Worm (Caenorhabditis elegans): ENCODE results near the gene pqn-74.

pqn-74 gene

DNA sequence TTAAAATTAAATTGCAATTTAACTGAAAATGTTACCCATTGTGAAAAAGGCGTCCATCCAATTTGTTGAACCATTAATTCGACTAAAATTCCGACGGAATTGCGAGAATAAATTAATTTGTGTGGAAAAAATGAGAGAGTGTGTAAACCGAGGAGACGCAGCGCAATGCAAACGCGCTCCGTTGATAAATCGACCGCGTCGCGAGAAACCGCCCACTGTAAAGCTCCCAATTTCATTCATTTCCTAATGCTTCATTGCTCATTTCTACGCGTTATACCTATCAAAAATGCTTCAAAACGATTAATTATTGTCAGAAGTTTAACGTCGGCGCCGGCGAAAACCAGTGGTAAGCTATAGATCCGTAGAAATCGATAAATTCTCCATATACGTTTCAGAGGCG lies 33.5 kb downstream of the pqn-74 start, which contains the start of the genes Y67H2A.2 and micu-1 (continued):
- peak; percentile 36 for TF ChIP-seq ceh-63 (GFP tag; optimal IDR thresholded peaks at IDR 0.05)
- TF ChIP-seq hlh-4 (tag; optimal IDR thresholded peaks at IDR 0.05), result no peak
- TF ChIP-seq unc-30 (tag; optimal IDR thresholded peaks at IDR 0.05), result no peak
- TF ChIP-seq mab-9 (GFP tag; IDR thresholded peaks at IDR 0.05), result peak; percentile 84
- peak; percentile 18 for TF ChIP-seq ama-1 (optimal IDR thresholded peaks at IDR 0.05)
- TF ChIP-seq rnt-1 (tag; optimal IDR thresholded peaks at IDR 0.05), result peak; percentile 89
- TF ChIP-seq nhr-76 (tag; optimal IDR thresholded peaks at IDR 0.05), result no peak
- TF ChIP-seq lin-35 (GFP tag; optimal IDR thresholded peaks at IDR 0.05), result peak; percentile 80 to 85
- peak; percentile 70 for TF ChIP-seq isw-1 (GFP tag; IDR thresholded peaks at IDR 0.05)
- TF ChIP-seq fkh-4 (tag; optimal IDR thresholded peaks at IDR 0.05; ENCODE audit: borderline replicate concordance), result no peak
- peak; percentile 92 for TF ChIP-seq nhr-47 (tag; optimal IDR thresholded peaks at IDR 0.05)
- peak; percentile 80 for TF ChIP-seq nhr-19 (GFP tag; conservative IDR thresholded peaks at IDR 0.05)
- TF ChIP-seq zip-4 (GFP tag; optimal IDR thresholded peaks at IDR 0.05), result peak; percentile 54
- TF ChIP-seq unc-130 (tag; optimal IDR thresholded peaks at IDR 0.05), result peak; percentile 42
- no peak for TF ChIP-seq pqm-1 (tag; optimal IDR thresholded peaks at IDR 0.05)
- TF ChIP-seq elt-2 (tag; optimal IDR thresholded peaks at IDR 0.05), result peak; percentile 45
- TF ChIP-seq dsc-1 (tag; optimal IDR thresholded peaks at IDR 0.05), result peak; percentile 88
- no peak for TF ChIP-seq nhr-28 (tag; optimal IDR thresholded peaks at IDR 0.05)
- peak; percentile 63 to 79 (median 74) for TF ChIP-seq ceh-82 (tag; optimal IDR thresholded peaks at IDR 0.05)
- no peak for TF ChIP-seq mep-1 (tag; optimal IDR thresholded peaks at IDR 0.05)
- peak; percentile 73 for TF ChIP-seq irx-1 (tag; optimal IDR thresholded peaks at IDR 0.05)
- TF ChIP-seq snu-23 (GFP tag; optimal IDR thresholded peaks at IDR 0.05), result peak; percentile 87
- peak; percentile 51 for TF ChIP-seq fos-1 (tag; optimal IDR thresholded peaks at IDR 0.05)
- peak; percentile 13 for TF ChIP-seq fkh-10 (GFP tag; optimal IDR thresholded peaks at IDR 0.05)
- peak; percentile 88 for TF ChIP-seq lin-15B (tag; optimal IDR thresholded peaks at IDR 0.05)
- TF ChIP-seq nhr-20 (tag; optimal IDR thresholded peaks at IDR 0.05), result peak; percentile 81
- TF ChIP-seq ets-5 (GFP tag; IDR thresholded peaks at IDR 0.05), result no peak
- TF ChIP-seq jun-1 (tag; optimal IDR thresholded peaks at IDR 0.05), result peak; percentile 64
- peak; percentile 28 for TF ChIP-seq blmp-1 (tag; optimal IDR thresholded peaks at IDR 0.05)
- peak; percentile 82 for TF ChIP-seq tbx-2 (tag; optimal IDR thresholded peaks at IDR 0.05)
- TF ChIP-seq pag-3 (tag; optimal IDR thresholded peaks at IDR 0.05; ENCODE audit: borderline replicate concordance, insufficient read depth), result no peak
- TF ChIP-seq sox-4 (tag; optimal IDR thresholded peaks at IDR 0.05), result peak; percentile 56
- TF ChIP-seq lsy-2 (tag; optimal IDR thresholded peaks at IDR 0.05), result peak; percentile 85
- peak in 1 of 6 experiments; percentile 50 for TF ChIP-seq elt-3 (tag; optimal IDR thresholded peaks at IDR 0.05)
- TF ChIP-seq ceh-90 (tag; optimal IDR thresholded peaks at IDR 0.05), result no peak
- peak; percentile 74 for TF ChIP-seq ceh-8 (GFP tag; optimal IDR thresholded peaks at IDR 0.05)
- TF ChIP-seq snpc-4 (tag; optimal IDR thresholded peaks at IDR 0.05), result peak; percentile 69
- peak; percentile 76 for TF ChIP-seq C16A3.4 (tag; optimal IDR thresholded peaks at IDR 0.05)
- TF ChIP-seq alr-1 (tag; optimal IDR thresholded peaks at IDR 0.05; ENCODE audit: borderline replicate concordance), result no peak
- no peak for TF ChIP-seq unc-62 (GFP tag; optimal IDR thresholded peaks at IDR 0.05)
- peak; percentile 84 for TF ChIP-seq xbp-1 (tag; optimal IDR thresholded peaks at IDR 0.05)
- TF ChIP-seq ztf-4 (tag; optimal IDR thresholded peaks at IDR 0.05), result no peak
- TF ChIP-seq nhr-12 (tag; optimal IDR thresholded peaks at IDR 0.05), result no peak
- TF ChIP-seq mef-2 (tag; optimal IDR thresholded peaks at IDR 0.05), result peak; percentile 8
- TF ChIP-seq zag-1 (tag; optimal IDR thresholded peaks at IDR 0.05), result peak; percentile 1
- peak; percentile 90 for TF ChIP-seq nhr-71 (tag; optimal IDR thresholded peaks at IDR 0.05)
- TF ChIP-seq skn-1 (tag; optimal IDR thresholded peaks at IDR 0.05), result peak; percentile 62
- peak; percentile 28 for TF ChIP-seq nhr-237 (tag; optimal IDR thresholded peaks at IDR 0.05)
- TF ChIP-seq unc-98 (GFP tag; IDR thresholded peaks at IDR 0.05), result no peak
- TF ChIP-seq nhr-90 (tag; optimal IDR thresholded peaks at IDR 0.05; ENCODE audit: poor library complexity), result peak; percentile 72
- TF ChIP-seq lin-13 (GFP tag; optimal IDR thresholded peaks at IDR 0.05), result peak; percentile 74
- peak; percentile 80 for TF ChIP-seq unc-86 (tag; optimal IDR thresholded peaks at IDR 0.05)
- no peak for TF ChIP-seq C34B4.2 (tag; optimal IDR thresholded peaks at IDR 0.05)
- TF ChIP-seq egl-13 (tag; optimal IDR thresholded peaks at IDR 0.05), result peak; percentile 60

All from whole organism, L1 larva.